Fruit fly (Drosophila melanogaster) whole organism, embryonic: ENCODE results near the gene mRpS30.

Experiments used
- B-H1 ChIP-seq: fragments of 200-800 bp; sonication (Bioruptor generic); IDR thresholded peaks from 3 replicates; pipeline ENCODE4 v1.3.6; 2022; ENCODE audit warnings: missing biosample characterization, missing genetic modification characterization
- BEAF-32 ChIP-seq: fragments of 200-800 bp; sonication (Bioruptor generic); optimal IDR thresholded peaks from 3 replicates; lab custom pipeline; 2017; ENCODE audit warnings: missing biosample characterization, missing genetic modification characterization, mild to moderate bottlenecking, moderate library complexity, missing genetic modification reagents
- CG10267 ChIP-seq: fragments of 200-800 bp; sonication (Bioruptor generic); optimal IDR thresholded peaks from 2 replicates; lab custom pipeline; 2018; ENCODE audit warnings: missing biosample characterization, mild to moderate bottlenecking, missing genetic modification characterization, moderate library complexity
- CG11456 ChIP-seq: fragments of 200-800 bp; sonication (Bioruptor generic); IDR thresholded peaks from 3 replicates; pipeline ENCODE4 v1.3.6; 2022; ENCODE audit warnings: missing biosample characterization, missing genetic modification characterization
- CG11723 ChIP-seq: fragments of 200-800 bp; sonication (Bioruptor generic); optimal IDR thresholded peaks from 2 replicates; lab custom pipeline; 2017; ENCODE audit warnings: missing biosample characterization, mild to moderate bottlenecking, missing genetic modification characterization
- CG12219 ChIP-seq: fragments of 200-800 bp; sonication (Bioruptor generic); optimal IDR thresholded peaks from 3 replicates; lab custom pipeline; 2018; ENCODE audit warnings: missing biosample characterization, mild to moderate bottlenecking, missing genetic modification characterization
- CG1233 ChIP-seq: fragments of 200-800 bp; sonication (Bioruptor generic); optimal IDR thresholded peaks from 4 replicates; lab custom pipeline; 2018; ENCODE audit warnings: missing biosample characterization, mild to moderate bottlenecking, missing genetic modification characterization
- CG13296 ChIP-seq: fragments of 200-800 bp; sonication (Bioruptor generic); optimal IDR thresholded peaks from 3 replicates; lab custom pipeline; 2018; ENCODE audit warnings: missing biosample characterization, mild to moderate bottlenecking, missing genetic modification characterization
- CG17328 ChIP-seq: fragments of 200-800 bp; sonication (Bioruptor generic); IDR thresholded peaks from 2 replicates; pipeline ENCODE4 v1.3.6; 2022; ENCODE audit warnings: missing biosample characterization, missing genetic modification characterization
- CG1832 ChIP-seq: fragments of 200-800 bp; sonication (Bioruptor generic); optimal IDR thresholded peaks from 2 replicates; lab custom pipeline; 2017; ENCODE audit warnings: missing biosample characterization, mild to moderate bottlenecking, missing genetic modification characterization, inconsistent platforms
- CG4360 ChIP-seq: fragments of 200-800 bp; sonication (Bioruptor generic); IDR thresholded peaks from 2 replicates; pipeline ENCODE4 v1.3.6; 2022; ENCODE audit warnings: missing biosample characterization, missing genetic modification characterization
- CG4404 ChIP-seq: fragments of 200-800 bp; sonication (Bioruptor generic); IDR thresholded peaks from 2 replicates; pipeline ENCODE4 v1.3.6; 2022; ENCODE audit warnings: missing biosample characterization, missing genetic modification characterization
- CG7372 ChIP-seq: fragments of 200-800 bp; sonication (Bioruptor generic); IDR thresholded peaks from 2 replicates; pipeline ENCODE4 v1.3.6; 2022; ENCODE audit warnings: missing biosample characterization, missing genetic modification characterization
- CG8924 ChIP-seq: fragments of 200-800 bp; optimal IDR thresholded peaks from 3 replicates; lab custom pipeline; 2019; ENCODE audit warnings: missing biosample characterization, mild to moderate bottlenecking, missing genetic modification characterization, moderate library complexity
- CG9609 ChIP-seq: fragments of 200-800 bp; sonication (Bioruptor generic); optimal IDR thresholded peaks from 3 replicates; lab custom pipeline; 2016; ENCODE audit warnings: missing biosample characterization, missing genetic modification characterization
- CTCF ChIP-seq: fragments of 200-800 bp; sonication (Bioruptor generic); optimal IDR thresholded peaks from 2 replicates; lab custom pipeline; 2017; ENCODE audit warnings: missing biosample characterization, mild to moderate bottlenecking, missing genetic modification characterization, moderate library complexity
- Dip3 ChIP-seq: fragments of 200-800 bp; sonication (Bioruptor generic); optimal IDR thresholded peaks from 3 replicates; lab custom pipeline; 2016; ENCODE audit warnings: missing biosample characterization, missing genetic modification characterization
- Med ChIP-seq: fragments of 200-800 bp; sonication (Bioruptor generic); peaks from one replicate; lab custom pipeline; 2016; ENCODE audit warnings: missing biosample characterization, missing genetic modification characterization, mild to moderate bottlenecking, inconsistent platforms, moderate library complexity
- NFAT ChIP-seq: fragments of 200-800 bp; sonication (Bioruptor generic); IDR thresholded peaks from 2 replicates; pipeline ENCODE4 v1.3.6; 2022; ENCODE audit warnings: missing biosample characterization, missing genetic modification characterization
- Opbp ChIP-seq: fragments of 200-800 bp; sonication (Bioruptor generic); IDR thresholded peaks from 3 replicates; pipeline ENCODE4 v1.3.6; 2022; ENCODE audit warnings: missing biosample characterization, missing genetic modification characterization; ENCODE audit not compliant: partially characterized antibody
- Scr ChIP-seq: fragments of 200-800 bp; sonication (Bioruptor generic); IDR thresholded peaks from 2 replicates; pipeline ENCODE4 v1.3.6; 2022; ENCODE audit warnings: missing biosample characterization, missing genetic modification characterization; ENCODE audit not compliant: partially characterized antibody
- Sin3A ChIP-seq: fragments of >200 bp; optimal IDR thresholded peaks from 2 replicates; lab custom pipeline; 2018
- bigmax ChIP-seq: fragments of 200-800 bp; sonication (Bioruptor generic); optimal IDR thresholded peaks from 2 replicates; lab custom pipeline; 2018; ENCODE audit warnings: missing biosample characterization, mild to moderate bottlenecking, missing genetic modification characterization
- bowl ChIP-seq: fragments of 200-800 bp; sonication (Bioruptor generic); IDR thresholded peaks from 2 replicates; pipeline ENCODE4 v1.3.6; 2022; ENCODE audit warnings: missing biosample characterization, missing genetic modification characterization
- cg ChIP-seq: fragments of 200-800 bp; sonication (Bioruptor generic); optimal IDR thresholded peaks from 3 replicates; lab custom pipeline; 2019; ENCODE audit warnings: missing biosample characterization, mild to moderate bottlenecking, missing genetic modification characterization, moderate library complexity
- chinmo ChIP-seq: fragments of 200-800 bp; sonication (Bioruptor generic); IDR thresholded peaks from 4 replicates; pipeline ENCODE4 v1.3.6; 2022; ENCODE audit warnings: missing biosample characterization, missing genetic modification characterization; ENCODE audit not compliant: partially characterized antibody
- crc ChIP-seq: fragments of 200-800 bp; sonication (Bioruptor generic); optimal IDR thresholded peaks from 2 replicates; lab custom pipeline; 2016; ENCODE audit warnings: missing biosample characterization, missing genetic modification characterization
- lilli ChIP-seq: fragments of 200-800 bp; sonication (Bioruptor generic); optimal IDR thresholded peaks from 3 replicates; lab custom pipeline; 2016; ENCODE audit warnings: missing biosample characterization, missing genetic modification characterization
- nerfin-1 ChIP-seq: fragments of 200-800 bp; sonication (Bioruptor generic); optimal IDR thresholded peaks from 3 replicates; lab custom pipeline; 2019; ENCODE audit warnings: missing biosample characterization, mild to moderate bottlenecking, missing genetic modification characterization, moderate library complexity
- pita ChIP-seq: fragments of 200-800 bp; sonication (Bioruptor generic); optimal IDR thresholded peaks from 2 replicates; lab custom pipeline; 2017; ENCODE audit warnings: missing biosample characterization, mild to moderate bottlenecking, missing genetic modification characterization
- pum ChIP-seq: fragments of 200-800 bp; sonication (Bioruptor generic); optimal IDR thresholded peaks from 2 replicates; lab custom pipeline; 2016; ENCODE audit warnings: missing biosample characterization, missing genetic modification characterization
- sd ChIP-seq: fragments of 200-800 bp; sonication (Bioruptor generic); optimal IDR thresholded peaks from 3 replicates; lab custom pipeline; 2018; ENCODE audit warnings: missing biosample characterization, mild to moderate bottlenecking, missing genetic modification characterization, moderate library complexity
- sens ChIP-seq: fragments of 200-800 bp; sonication (Bioruptor generic); peaks from one replicate; lab custom pipeline; 2016; ENCODE audit warnings: missing biosample characterization, missing genetic modification characterization
- seq ChIP-seq: fragments of 200-800 bp; sonication (Bioruptor generic); IDR thresholded peaks from 2 replicates; pipeline ENCODE4 v1.3.6; 2022; ENCODE audit warnings: missing biosample characterization, missing genetic modification characterization
- sug ChIP-seq: fragments of 200-800 bp; optimal IDR thresholded peaks from 2 replicates; lab custom pipeline; 2019; ENCODE audit warnings: missing biosample characterization, mild to moderate bottlenecking, missing genetic modification characterization, moderate library complexity
- wor ChIP-seq: fragments of 200-800 bp; sonication (Bioruptor generic); IDR thresholded peaks from 2 replicates; pipeline ENCODE4 v1.3.6; 2022; ENCODE audit warnings: missing biosample characterization, missing genetic modification characterization
- zen2 ChIP-seq: fragments of 200-800 bp; sonication (Bioruptor generic); IDR thresholded peaks from 3 replicates; pipeline ENCODE4 v1.3.6; 2022; ENCODE audit warnings: missing biosample characterization, missing genetic modification characterization; ENCODE audit not compliant: partially characterized antibody

mRpS30 gene

DNA sequence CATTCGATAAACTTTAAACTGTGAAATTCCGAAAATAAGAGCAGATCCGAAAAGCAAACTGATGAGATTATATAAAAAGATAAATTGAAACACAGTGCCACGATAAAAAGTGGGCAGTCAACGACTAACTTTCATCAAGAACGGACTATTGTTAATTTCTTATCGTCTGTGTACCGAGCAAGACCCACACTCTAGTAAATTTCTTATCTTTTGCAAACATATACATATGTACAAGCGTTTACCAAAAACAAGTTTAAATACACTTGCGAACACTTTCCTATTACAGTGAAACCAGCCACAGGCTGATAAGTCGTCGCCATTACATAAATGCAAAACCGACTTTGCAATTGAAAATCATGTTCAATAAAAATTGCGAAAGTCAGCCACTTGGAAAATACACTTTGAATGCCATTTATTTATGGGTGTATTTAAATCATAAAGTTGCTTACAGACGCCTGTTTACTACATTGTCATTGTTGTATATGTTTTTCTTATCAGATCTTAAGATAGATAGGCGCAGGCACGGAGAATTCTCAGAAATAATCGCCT, 27.1 kb upstream of the mRpS30 start (continued):
- TF ChIP-seq sug, result peak; percentile 19
- no peak for TF ChIP-seq CG9609
- TF ChIP-seq CG7372, result no peak
- no peak for TF ChIP-seq lilli (GFP tag; lab: Kevin White, UChicago)
- no peak for TF ChIP-seq CG1233 (GFP tag; lab: Kevin White, UChicago)

DNA sequence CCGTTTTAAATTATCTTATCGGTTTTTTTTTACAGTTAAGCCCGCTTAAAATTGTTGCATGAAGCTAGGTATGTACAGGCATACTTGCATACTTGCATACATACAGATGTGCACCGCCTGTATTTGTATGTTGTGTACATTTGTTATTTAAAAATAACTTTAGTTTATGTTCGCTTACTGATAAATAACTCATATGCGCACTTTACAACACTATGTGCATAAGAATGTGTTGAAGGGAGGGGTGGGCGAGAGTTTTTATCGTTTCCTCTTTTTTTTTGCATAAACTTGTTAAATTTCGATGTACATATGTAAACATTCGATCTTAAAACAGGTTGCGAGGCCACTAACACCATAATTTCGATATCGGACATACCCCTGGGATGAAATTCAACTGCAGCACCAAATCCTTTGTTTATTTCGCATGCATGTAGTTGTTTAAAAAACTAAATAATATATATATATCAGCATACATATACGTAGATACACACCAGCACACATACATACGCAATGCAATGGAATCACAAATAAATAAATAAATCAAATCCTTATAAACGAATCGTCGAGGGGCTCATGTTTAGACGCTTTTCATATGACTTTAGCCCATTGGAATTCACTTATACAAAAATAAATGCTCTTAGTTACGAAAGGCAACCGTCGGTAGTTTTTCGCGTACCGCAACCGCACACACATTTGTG, 25.9 kb upstream of the mRpS30 start:
- TF ChIP-seq NFAT (GFP tag; lab: Robert Waterston, UW), result no peak
- TF ChIP-seq chinmo (GFP tag; lab: Robert Waterston, UW), result 0 out of 4 replicates have a peak, but pooled peaks have one; percentile 58
- TF ChIP-seq crc (GFP tag; lab: Kevin White, UChicago), result no peak
- peak; percentile 66 for TF ChIP-seq CG10267
- TF ChIP-seq seq, result no peak
- TF ChIP-seq CG12219 (GFP tag; lab: Kevin White, UChicago), result no peak
- peak; percentile 59 for TF ChIP-seq nerfin-1
- no peak for TF ChIP-seq bigmax
- TF ChIP-seq pita (GFP tag; lab: Kevin White, UChicago), result no peak
- TF ChIP-seq cg (GFP tag; lab: Kevin White, UChicago), result peak; percentile 68
- peak; percentile 60 for TF ChIP-seq sd (tag; lab: Kevin White, UChicago)
- TF ChIP-seq CG1832 (GFP tag; lab: Kevin White, UChicago), result no peak
- no peak for TF ChIP-seq B-H1 (GFP tag; lab: Robert Waterston, UW)
- no peak for TF ChIP-seq CG11723 (GFP tag; lab: Kevin White, UChicago)
- TF ChIP-seq Sin3A (lab: Kevin White, UChicago), result no peak
- no peak for TF ChIP-seq CG4404 (GFP tag; lab: Robert Waterston, UW)
- TF ChIP-seq CTCF (GFP tag; lab: Kevin White, UChicago), result no peak
- TF ChIP-seq Dip3, result no peak
- no peak for TF ChIP-seq BEAF-32
- TF ChIP-seq CG13296 (GFP tag; lab: Kevin White, UChicago), result no peak
- TF ChIP-seq Opbp, result no peak
- no peak for TF ChIP-seq zen2 (GFP tag; lab: Robert Waterston, UW)
- TF ChIP-seq Med (GFP tag; lab: Kevin White, UChicago), result peak; percentile 35
- TF ChIP-seq bowl (GFP tag; lab: Robert Waterston, UW), result no peak
- TF ChIP-seq pum (GFP tag; lab: Kevin White, UChicago), result no peak
- TF ChIP-seq CG17328 (GFP tag; lab: Robert Waterston, UW), result no peak
- TF ChIP-seq CG8924 (tag; lab: Kevin White, UChicago), result peak; percentile 53
- TF ChIP-seq sens (GFP tag; lab: Kevin White, UChicago), result peak; percentile 39
- TF ChIP-seq wor (GFP tag; lab: Robert Waterston, UW), result no peak
- TF ChIP-seq Scr (GFP tag; lab: Robert Waterston, UW), result no peak
- no peak for TF ChIP-seq CG4360 (GFP tag; lab: Robert Waterston, UW)
- no peak for TF ChIP-seq CG11456 (GFP tag; lab: Robert Waterston, UW)
